Fruit fly (Drosophila melanogaster): ENCODE results near the gene CG2519.
A peak's percentile ranks its signal among the peaks of the same experiment; 100 is the strongest.

The CG2519 gene

DNA sequence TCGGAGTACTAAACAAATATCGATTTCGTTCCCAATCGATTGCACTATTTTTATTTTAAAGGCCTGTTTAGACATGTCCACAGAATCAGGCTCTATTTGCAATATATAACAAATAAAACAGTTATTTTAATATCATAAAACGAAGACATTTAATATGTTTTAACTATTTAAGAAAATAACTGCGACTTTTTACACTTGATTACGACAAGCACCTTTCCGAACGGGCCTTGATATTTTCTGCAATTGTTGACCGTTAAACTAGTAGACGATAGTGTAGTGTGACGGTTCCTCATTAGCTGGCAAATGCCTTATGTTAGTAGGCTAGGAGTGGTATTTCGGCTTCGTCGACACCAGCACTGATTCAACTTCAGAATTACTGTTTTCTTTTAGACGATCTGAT lies 21.0 kb upstream of the CG2519 start, which contains the start of the genes CG2931 and Rheb (continued):
- TF ChIP-seq pita (GFP tag; optimal IDR thresholded peaks at IDR 0.05) (no peak), Aef1 (GFP tag; IDR thresholded peaks at IDR 0.05) (peak; percentile 65; the same call in 2 of the 3 replicates), MESR4 (GFP tag; optimal IDR thresholded peaks at IDR 0.05) (peak; percentile 41), Drgx (GFP tag; IDR thresholded peaks at IDR 0.05) (no peak), Ada2b (GFP tag; IDR thresholded peaks at IDR 0.05) (peak; percentile 74), CG30020 (tag; optimal IDR thresholded peaks at IDR 0.05) (peak; percentile 97), mirr (GFP tag; optimal IDR thresholded peaks at IDR 0.05) (no peak), CG18476 (GFP tag; optimal IDR thresholded peaks at IDR 0.05) (peak; percentile 43), zfh1 (GFP tag; IDR thresholded peaks at IDR 0.05) (peak; percentile 66; the same call in 2 of the 3 replicates), dimm (GFP tag; IDR thresholded peaks at IDR 0.05) (no peak), CG14710 (tag; optimal IDR thresholded peaks at IDR 0.05) (peak; percentile 87), sr (GFP tag; IDR thresholded peaks at IDR 0.05) (no peak), CG1024 (GFP tag; IDR thresholded peaks at IDR 0.05) (peak; percentile 82), Elba2 (GFP tag; optimal IDR thresholded peaks at IDR 0.05) (peak; percentile 38), CG10209 (GFP tag; optimal IDR thresholded peaks at IDR 0.05) (peak; percentile 51), ftz-f1 (GFP tag; optimal IDR thresholded peaks at IDR 0.05) (no peak), zen (tag; optimal IDR thresholded peaks at IDR 0.05) (peak; percentile 62), cg (GFP tag; optimal IDR thresholded peaks at IDR 0.05) (peak; percentile 2), Dad (GFP tag; optimal IDR thresholded peaks at IDR 0.05) (peak; percentile 43), Opbp (GFP tag; IDR thresholded peaks at IDR 0.05; ENCODE audit: partially characterized antibody) (peak; percentile 44; the same call in 1 of the 3 replicates), CG5953 (GFP tag; IDR thresholded peaks at IDR 0.05) (no peak; the same call in 1 of the 2 replicates), btn (GFP tag; optimal IDR thresholded peaks at IDR 0.05) (no peak), cad (GFP tag; optimal IDR thresholded peaks at IDR 0.05) (no peak), CG13894 (tag; optimal IDR thresholded peaks at IDR 0.05) (peak; percentile 63), ATbp (GFP tag; optimal IDR thresholded peaks at IDR 0.05) (no peak), lmd (GFP tag; IDR thresholded peaks at IDR 0.05) (peak; percentile 63), sob (GFP tag; IDR thresholded peaks at IDR 0.05) (peak; percentile 70), CG12391 (tag; optimal IDR thresholded peaks at IDR 0.05) (peak; percentile 81), ci (GFP tag; IDR thresholded peaks at IDR 0.05) (0 out of 3 replicates have a peak, but pooled peaks have one; percentile 27), CG9215 (GFP tag; IDR thresholded peaks at IDR 0.05) (peak; percentile 52), CG10274 (GFP tag; optimal IDR thresholded peaks at IDR 0.05) (no peak), CG15601 (tag; optimal IDR thresholded peaks at IDR 0.05) (peak; percentile 71), CG17186 (GFP tag; optimal IDR thresholded peaks at IDR 0.05) (peak; percentile 69), ac (GFP tag; optimal IDR thresholded peaks at IDR 0.05) (no peak), Sry-β (GFP tag; optimal IDR thresholded peaks at IDR 0.05) (peak; percentile 32), fd64A (GFP tag; optimal IDR thresholded peaks at IDR 0.05) (no peak), CG1832 (GFP tag; optimal IDR thresholded peaks at IDR 0.05) (no peak), CG31441 (GFP tag; IDR thresholded peaks at IDR 0.05) (peak; percentile 61), al (GFP tag; IDR thresholded peaks at IDR 0.05) (peak; percentile 45; the same call in 1 of the 2 replicates), bab2 (GFP tag; optimal IDR thresholded peaks at IDR 0.05) (no peak), pnt (GFP tag; optimal IDR thresholded peaks at IDR 0.05) (peak; percentile 46), CG4820 (GFP tag; optimal IDR thresholded peaks at IDR 0.05) (peak; percentile 61), gfzf (GFP tag; optimal IDR thresholded peaks at IDR 0.05) (peak; percentile 92), CG1233 (GFP tag; optimal IDR thresholded peaks at IDR 0.05) (no peak), CG9817 (tag; optimal IDR thresholded peaks at IDR 0.05) (peak; percentile 76), HmgD (GFP tag; optimal IDR thresholded peaks at IDR 0.05) (no peak), CG10565 (GFP tag; optimal IDR thresholded peaks at IDR 0.05) (no peak), eyg (GFP tag; optimal IDR thresholded peaks at IDR 0.05) (no peak), otp (GFP tag; IDR thresholded peaks at IDR 0.05) (no peak), CG9437 (GFP tag; optimal IDR thresholded peaks at IDR 0.05) (peak; percentile 5), CG12769 (tag; optimal IDR thresholded peaks at IDR 0.05) (no peak)

Measured in whole organism, embryonic.